Worm (Caenorhabditis elegans) whole organism, L4 larva: ENCODE results near the gene Y22D7AL.7.

ENCODE experiments used
- D1046.2 ChIP-seq: fragments of 200-800 bp; sonication (Bioruptor generic); IDR thresholded peaks from 2 replicates; pipeline ENCODE4 v1.3.6; 2022; ENCODE audit warnings: missing genetic modification characterization, missing compliant biosample characterization
- T26A8.4 ChIP-seq: fragments of 200-800 bp; sonication (Bioruptor generic); IDR thresholded peaks from 2 replicates; pipeline ENCODE4 v1.3.6; 2022; ENCODE audit warnings: missing genetic modification characterization, missing compliant biosample characterization
- Y75B8A.6 ChIP-seq: fragments of 200-800 bp; sonication (Bioruptor generic); IDR thresholded peaks from 2 replicates; pipeline ENCODE4 v1.3.6; 2022; ENCODE audit warnings: missing genetic modification reagents, missing genetic modification characterization, missing compliant biosample characterization
- ZK546.5 ChIP-seq, 2 experiments: sonication (generic microtip); optimal IDR thresholded peaks; 2 replicates each; lab custom pipeline; 2017; ENCODE audit warnings: missing biosample characterization in 2 of 2, missing genetic modification characterization in 2 of 2
- aha-1 ChIP-seq: fragments of 150-350 bp; peaks from one replicate; lab custom pipeline; 2014; ENCODE audit warnings: missing biosample characterization, missing genetic modification characterization
- arid-1 ChIP-seq: fragments of 200-800 bp; sonication (Bioruptor generic); conservative IDR thresholded peaks from 2 replicates; pipeline ENCODE4 v1.3.6; 2022; ENCODE audit warnings: missing genetic modification reagents, missing genetic modification characterization, missing compliant biosample characterization
- attf-4 ChIP-seq: sonication (generic microtip); optimal IDR thresholded peaks from 3 replicates; lab custom pipeline; 2017; ENCODE audit warnings: missing biosample characterization, missing genetic modification characterization
- ceh-28 ChIP-seq: fragments of 150-350 bp; optimal IDR thresholded peaks from 2 replicates; lab custom pipeline; 2014; ENCODE audit warnings: missing biosample characterization, missing genetic modification reagents, missing genetic modification characterization
- ceh-62 ChIP-seq: sonication (generic microtip); optimal IDR thresholded peaks from 2 replicates; lab custom pipeline; 2017; ENCODE audit warnings: missing biosample characterization, missing genetic modification characterization
- ceh-82 ChIP-seq: sonication (generic microtip); optimal IDR thresholded peaks from 2 replicates; lab custom pipeline; 2017; ENCODE audit warnings: missing biosample characterization, missing genetic modification characterization
- cey-2 ChIP-seq: sonication (generic microtip); optimal IDR thresholded peaks from 3 replicates; lab custom pipeline; 2017; ENCODE audit warnings: missing genetic modification characterization, mild to moderate bottlenecking, missing compliant biosample characterization, antibody characterized with exemption, borderline replicate concordance; ENCODE audit not compliant: insufficient read depth
- daf-16 ChIP-seq, 3 experiments: sonication (generic microtip); optimal IDR thresholded peaks; 2 replicates each; lab custom pipeline; 2016 to 2017; ENCODE audit warnings: missing genetic modification characterization in 3 of 3, missing genetic modification reagents in 3 of 3, mild to moderate bottlenecking in 2 of 3, missing compliant biosample characterization in 2 of 3, missing biosample characterization in 1 of 3, moderate library complexity in 1 of 3
- dpl-1 ChIP-seq: fragments of 150-350 bp; optimal IDR thresholded peaks from 2 replicates; lab custom pipeline; 2014; ENCODE audit warnings: missing biosample characterization, missing genetic modification reagents, missing genetic modification characterization
- egl-27 ChIP-seq: sonication (generic microtip); optimal IDR thresholded peaks from 3 replicates; lab custom pipeline; 2017; ENCODE audit warnings: missing biosample characterization, missing genetic modification reagents, missing genetic modification characterization
- fkh-10 ChIP-seq: fragments of 150-350 bp; optimal IDR thresholded peaks from 2 replicates; lab custom pipeline; 2014; ENCODE audit warnings: missing biosample characterization, missing genetic modification reagents, missing genetic modification characterization
- hif-1 ChIP-seq, 2 experiments: sonication (generic microtip); optimal IDR thresholded peaks; 2 replicates each; lab custom pipeline; 2016 to 2017; ENCODE audit warnings: missing compliant biosample characterization in 2 of 2, missing genetic modification characterization in 2 of 2, missing genetic modification reagents in 2 of 2, missing genotype in 2 of 2, mild to moderate bottlenecking in 1 of 2
- lin-13 ChIP-seq: fragments of 150-350 bp; optimal IDR thresholded peaks from 2 replicates; lab custom pipeline; 2014; ENCODE audit warnings: missing biosample characterization, missing genetic modification reagents, missing genetic modification characterization
- lin-29 ChIP-seq: fragments of 200-800 bp; sonication (Bioruptor generic); IDR thresholded peaks from 2 replicates; pipeline ENCODE4 v1.3.6; 2022; ENCODE audit warnings: missing genetic modification reagents, missing genetic modification characterization, missing compliant biosample characterization
- lin-38 ChIP-seq: fragments of 200-800 bp; sonication (Bioruptor generic); IDR thresholded peaks from 2 replicates; pipeline ENCODE4 v1.3.6; 2022; ENCODE audit warnings: missing genetic modification reagents, missing genetic modification characterization, missing compliant biosample characterization
- lsy-2 ChIP-seq, 2 experiments: fragments of 150-350 bp in 1 of 2; sonication (generic microtip) in 1 of 2; optimal IDR thresholded peaks; 2 replicates each; lab custom pipeline; 2014 to 2017; ENCODE audit warnings: missing biosample characterization in 2 of 2, missing genetic modification characterization in 2 of 2
- madf-9 ChIP-seq: fragments of 200-800 bp; sonication (Bioruptor generic); conservative IDR thresholded peaks from 2 replicates; pipeline ENCODE4 v1.3.6; 2022; ENCODE audit warnings: missing genetic modification reagents, missing genetic modification characterization, missing compliant biosample characterization
- mdl-1 ChIP-seq, 2 experiments: fragments of 150-350 bp in 1 of 2; sonication (generic microtip) in 1 of 2; optimal IDR thresholded peaks; 2 replicates each; lab custom pipeline; 2014 to 2017; ENCODE audit warnings: missing biosample characterization in 2 of 2, missing genetic modification characterization in 2 of 2
- mes-2 ChIP-seq: sonication (generic microtip); optimal IDR thresholded peaks from 2 replicates; lab custom pipeline; 2016; ENCODE audit warnings: missing genotype, mild to moderate bottlenecking, missing genetic modification characterization, missing compliant biosample characterization; ENCODE audit not compliant: poor library complexity, severe bottlenecking
- mxl-2 ChIP-seq: fragments of 200-800 bp; sonication (Bioruptor generic); conservative IDR thresholded peaks from 2 replicates; pipeline ENCODE4 v1.3.6; 2022; ENCODE audit warnings: missing genetic modification reagents, missing genetic modification characterization, missing compliant biosample characterization
- nhr-111 ChIP-seq: fragments of 200-800 bp; sonication (Bioruptor generic); optimal IDR thresholded peaks from 2 replicates; lab custom pipeline; 2018; ENCODE audit warnings: mild to moderate bottlenecking, missing genetic modification characterization, missing compliant biosample characterization
- nhr-41 ChIP-seq: fragments of 200-800 bp; sonication (Bioruptor generic); IDR thresholded peaks from 2 replicates; pipeline ENCODE4 v1.3.6; 2022; ENCODE audit warnings: missing genetic modification reagents, missing genetic modification characterization, missing compliant biosample characterization
- nhr-76 ChIP-seq: fragments of 150-350 bp; optimal IDR thresholded peaks from 2 replicates; lab custom pipeline; 2014; ENCODE audit warnings: missing biosample characterization, missing genetic modification characterization
- nhr-77 ChIP-seq: fragments of 150-350 bp; optimal IDR thresholded peaks from 2 replicates; lab custom pipeline; 2014; ENCODE audit warnings: missing biosample characterization, missing genetic modification characterization
- rbr-2 ChIP-seq: sonication (generic microtip); optimal IDR thresholded peaks from 2 replicates; lab custom pipeline; 2016; ENCODE audit warnings: missing genotype, missing genetic modification characterization, missing compliant biosample characterization
- sdz-12 ChIP-seq: fragments of 200-800 bp; sonication (Bioruptor generic); optimal IDR thresholded peaks from 2 replicates; lab custom pipeline; 2018; ENCODE audit warnings: mild to moderate bottlenecking, missing genetic modification characterization, missing compliant biosample characterization
- skn-1 ChIP-seq: fragments of 150-350 bp; optimal IDR thresholded peaks from 2 replicates; lab custom pipeline; 2014; ENCODE audit warnings: missing biosample characterization, missing genetic modification characterization
- unc-39 ChIP-seq: sonication (generic microtip); optimal IDR thresholded peaks from 2 replicates; lab custom pipeline; 2017; ENCODE audit warnings: missing biosample characterization, missing genetic modification characterization
- unc-62 ChIP-seq, 3 experiments: fragments of 150-350 bp in 1 of 3; sonication (generic microtip); optimal IDR thresholded peaks in 2 of 3; peaks in 1 of 3; 1 replicate in 1 of 3; 2 replicates in 2 of 3; lab custom pipeline; 2014 to 2017; ENCODE audit warnings: missing biosample characterization in 3 of 3, missing genetic modification characterization in 3 of 3, missing genetic modification reagents in 3 of 3, missing genotype in 1 of 3
- zfp-2 ChIP-seq: sonication (generic microtip); optimal IDR thresholded peaks from 2 replicates; lab custom pipeline; 2016; ENCODE audit warnings: mild to moderate bottlenecking, missing genetic modification characterization, missing compliant biosample characterization
- zip-2 ChIP-seq: fragments of 150-350 bp; optimal IDR thresholded peaks from 2 replicates; lab custom pipeline; 2014; ENCODE audit warnings: missing biosample characterization, missing genetic modification characterization
- ztf-7 ChIP-seq: fragments of 150-350 bp; optimal IDR thresholded peaks from 2 replicates; lab custom pipeline; 2014; ENCODE audit warnings: missing biosample characterization, missing genetic modification characterization

Gene Y22D7AL.7

DNA sequence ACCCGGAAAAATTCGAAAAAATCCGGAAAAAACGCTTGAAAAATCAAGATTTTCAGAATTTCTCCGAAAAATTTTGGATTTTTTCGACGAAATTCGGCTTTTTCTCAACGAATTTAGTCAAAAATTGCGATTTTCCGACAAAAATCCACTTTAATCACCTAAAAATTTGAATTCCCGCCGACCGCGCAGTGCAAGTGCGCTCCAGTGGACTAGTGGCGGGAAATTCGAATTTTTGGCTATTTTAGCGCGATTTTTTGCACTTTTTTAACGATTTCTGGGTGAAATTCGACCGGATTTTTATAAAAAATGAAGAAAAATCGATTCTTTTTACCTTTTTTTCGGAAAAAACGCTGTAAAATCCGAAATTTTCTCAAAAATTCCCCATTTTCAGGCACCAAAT is 42.1 kb upstream of the Y22D7AL.7 start:
- TF ChIP-seq ceh-82: no peak
- peak; percentile 80 for TF ChIP-seq lin-38 (GFP tag; lab: Robert Waterston, UW)

DNA sequence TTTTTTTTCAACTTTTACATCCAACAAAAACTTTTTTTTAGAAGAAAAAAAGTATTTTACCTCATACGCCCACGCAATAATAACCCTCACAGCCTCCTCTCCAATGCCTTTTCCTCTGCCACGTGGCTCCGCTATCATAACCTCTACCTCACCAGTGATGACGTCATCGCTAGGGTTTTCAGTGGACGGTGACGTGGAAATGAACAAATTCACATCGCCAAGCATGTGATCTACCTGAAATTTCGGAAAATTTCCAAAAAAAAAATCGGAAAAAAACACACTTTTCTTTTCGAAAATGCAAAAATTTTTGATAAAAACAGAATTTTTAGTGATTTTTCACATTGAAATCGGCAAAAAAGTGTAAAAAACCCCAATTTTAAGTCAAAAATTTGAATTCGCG is 37.2 kb upstream of the Y22D7AL.7 start:
- TF ChIP-seq nhr-76 (tag; lab: Kevin White, UChicago): no peak
- no peak for TF ChIP-seq ztf-7 (tag; lab: Kevin White, UChicago)
- TF ChIP-seq cey-2 (tag; lab: Kevin White, UChicago): no peak
- TF ChIP-seq lin-29 (GFP tag; lab: Robert Waterston, UW): no peak
- no peak for TF ChIP-seq unc-39 (tag; lab: Kevin White, UChicago)
- TF ChIP-seq D1046.2: no peak
- TF ChIP-seq unc-62 (GFP tag; optimal IDR thresholded peaks at IDR 0.05 in 1 of 2; lab: Kevin White, UChicago): peak in 1 of 2 experiments; percentile 53
- TF ChIP-seq unc-62 (tag; optimal IDR thresholded peaks at IDR 0.05; lab: Kevin White, UChicago): no peak

DNA sequence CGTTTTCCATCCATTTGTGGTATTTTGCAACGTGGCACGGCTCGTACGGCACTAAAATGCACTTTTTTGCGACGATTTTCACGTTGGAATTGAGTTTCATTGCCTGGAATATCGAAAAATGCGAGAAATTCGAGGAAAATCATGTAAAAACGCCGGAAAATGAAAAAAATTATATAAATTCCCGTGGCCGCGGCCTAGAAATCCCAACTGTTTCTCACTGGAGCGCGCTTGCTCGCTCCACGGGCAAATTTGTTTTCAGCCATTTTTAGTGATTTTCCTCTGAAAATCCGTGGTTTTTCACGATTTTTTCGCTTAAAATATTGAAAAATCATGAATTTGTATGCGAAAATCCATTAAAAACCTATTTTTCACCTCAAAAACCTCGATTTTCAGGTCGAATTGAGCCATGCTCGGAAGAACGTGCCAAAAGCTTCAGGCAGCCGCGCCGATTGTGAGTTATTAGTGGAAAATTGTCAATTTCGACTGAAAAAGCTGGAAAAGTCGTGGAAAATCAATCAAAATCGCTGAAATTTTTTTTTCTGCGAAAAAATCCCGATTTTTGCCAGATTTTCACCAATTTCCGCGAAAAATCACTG is 36.4 kb upstream of the Y22D7AL.7 start, which contains the start of the genes Y67D2.5 and cisd-3.2:
Gene Y67D2.5, minus strand, starts transcription at position 145 of the 596 bp plus-strand sequence.
Gene cisd-3.2, plus strand, starts transcription at position 394 of the 596 bp plus-strand sequence.
- TF ChIP-seq lin-13 (GFP tag; lab: Kevin White, UChicago) (peak; percentile 21), mdl-1 (tag; optimal IDR thresholded peaks at IDR 0.05; lab: Kevin White, UChicago) (no peak), sdz-12 (GFP tag; lab: Kevin White, UChicago) (no peak), zip-2 (tag; lab: Kevin White, UChicago) (no peak), rbr-2 (tag; lab: Kevin White, UChicago) (no peak), dpl-1 (peak; percentile 40), arid-1 (GFP tag; lab: Robert Waterston, UW) (no peak), aha-1 (tag; lab: Kevin White, UChicago) (peak; percentile 94), hif-1 (tag; optimal IDR thresholded peaks at IDR 0.05; lab: Kevin White, UChicago) (peak in 1 of 2 experiments; percentile 54), mes-2 (tag; lab: Kevin White, UChicago) (peak; percentile 92), nhr-111 (no peak), unc-62 (GFP tag; optimal IDR thresholded peaks at IDR 0.05 in 1 of 2; lab: Kevin White, UChicago) (peak in 1 of 2 experiments; percentile 86), unc-62 (tag; optimal IDR thresholded peaks at IDR 0.05; lab: Kevin White, UChicago) (no peak), lsy-2 (tag; optimal IDR thresholded peaks at IDR 0.05; lab: Kevin White, UChicago) (peak in 1 of 2 experiments; percentile 37), nhr-41 (no peak), unc-39 (tag; lab: Kevin White, UChicago) (no peak), ZK546.5 (tag; optimal IDR thresholded peaks at IDR 0.05; lab: Kevin White, UChicago) (no peak), lin-38 (GFP tag; lab: Robert Waterston, UW) (peak; percentile 92)

DNA sequence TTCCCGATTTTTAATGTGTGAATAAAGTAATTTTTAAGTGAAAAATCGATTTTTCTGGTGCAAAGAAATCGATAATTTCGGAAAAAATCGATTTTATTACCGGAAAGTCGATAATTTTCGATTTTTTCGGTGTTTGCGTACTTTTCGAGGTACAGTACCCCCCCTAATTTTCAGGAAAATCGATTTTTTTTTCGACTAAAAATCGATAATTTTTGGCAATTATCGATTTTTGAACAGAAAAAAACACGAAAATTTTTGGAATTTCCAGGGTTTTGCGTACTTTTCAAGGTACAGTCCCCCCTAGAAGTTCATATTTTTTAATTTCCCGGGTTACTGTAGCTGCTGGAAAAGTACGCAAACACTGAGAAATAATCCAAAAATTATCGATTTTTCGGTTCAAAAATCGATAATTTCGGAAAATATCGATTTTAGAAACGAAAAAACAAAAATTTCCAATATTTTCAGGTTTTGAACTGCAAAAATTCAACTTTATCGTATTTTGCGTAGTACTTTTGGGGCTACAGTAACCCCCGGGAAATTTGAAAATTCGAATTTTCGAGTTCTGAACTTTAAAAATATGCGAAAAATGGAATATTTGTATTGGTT is 33.0 kb upstream of the Y22D7AL.7 start:
- TF ChIP-seq Y75B8A.6 (GFP tag; lab: Robert Waterston, UW) (no peak), ceh-62 (tag; lab: Kevin White, UChicago) (no peak), ceh-28 (tag; lab: Kevin White, UChicago) (peak; percentile 89), egl-27 (tag; lab: Kevin White, UChicago) (no peak), aha-1 (tag; lab: Kevin White, UChicago) (peak; percentile 60), unc-62 (GFP tag; optimal IDR thresholded peaks at IDR 0.05 in 1 of 2; lab: Kevin White, UChicago) (no peak), unc-62 (tag; optimal IDR thresholded peaks at IDR 0.05; lab: Kevin White, UChicago) (no peak), T26A8.4 (GFP tag; lab: Robert Waterston, UW) (no peak), daf-16 (GFP tag; optimal IDR thresholded peaks at IDR 0.05; lab: Kevin White, UChicago) (no peak), daf-16 (tag; optimal IDR thresholded peaks at IDR 0.05; lab: Kevin White, UChicago) (no peak), mxl-2 (no peak), madf-9 (no peak), zfp-2 (tag; lab: Kevin White, UChicago) (no peak), skn-1 (tag; lab: Kevin White, UChicago) (no peak), attf-4 (tag; lab: Kevin White, UChicago) (no peak), nhr-77 (tag; lab: Kevin White, UChicago) (no peak), fkh-10 (GFP tag; lab: Kevin White, UChicago) (no peak)
